Worm (Caenorhabditis elegans) whole organism, late embryonic: ENCODE data around the gene cyp-33A1.

Source experiments
- fax-1 ChIP-seq: sonication (generic microtip); optimal IDR thresholded peaks from 2 replicates; lab custom pipeline; 2016; ENCODE audit warnings: missing genotype, missing genetic modification characterization, missing compliant biosample characterization
- unc-86 ChIP-seq: sonication (generic microtip); optimal IDR thresholded peaks from 2 replicates; lab custom pipeline; 2016; ENCODE audit warnings: missing genetic modification characterization, missing compliant biosample characterization

ce11 chrV:7653567-7653966 is 27.7 kb downstream of the cyp-33A1 start, which contains the start of gene srh-200:
- TF ChIP-seq fax-1 (tag; lab: Kevin White, UChicago) (no peak), unc-86 (tag; lab: Kevin White, UChicago) (no peak)
